Fruit fly (Drosophila melanogaster): ENCODE results near the gene CG15601.
A peak's percentile ranks its signal among the peaks of the same experiment; 100 is the strongest.

The CG15601 gene

dm6 chrX:15703720-15704206, 6.7 kb upstream of the CG15601 start, which contains the start of the genes Pis and Hap40 (continued):
- TF ChIP-seq usp (GFP tag; optimal IDR thresholded peaks at IDR 0.05) = no peak
- no peak for TF ChIP-seq eyg (GFP tag; optimal IDR thresholded peaks at IDR 0.05)
- no peak for TF ChIP-seq sqz (GFP tag; optimal IDR thresholded peaks at IDR 0.05)
- peak; percentile 80 for TF ChIP-seq CG17829 (tag; optimal IDR thresholded peaks at IDR 0.05)
- TF ChIP-seq kay (GFP tag; optimal IDR thresholded peaks at IDR 0.05) = peak; percentile 16
- peak; percentile 73 for TF ChIP-seq fd3F (GFP tag; optimal IDR thresholded peaks at IDR 0.05)
- no peak for TF ChIP-seq aop (GFP tag; IDR thresholded peaks at IDR 0.05)
- TF ChIP-seq CG12104 (GFP tag; optimal IDR thresholded peaks at IDR 0.05) = peak; percentile 60
- TF ChIP-seq h (optimal IDR thresholded peaks at IDR 0.05) = no peak
- TF ChIP-seq sob (GFP tag; IDR thresholded peaks at IDR 0.05) = peak; percentile 68; the same call in 1 of the 2 replicates
- TF ChIP-seq CG5180 (GFP tag; optimal IDR thresholded peaks at IDR 0.05) = no peak
- TF ChIP-seq shn (GFP tag; optimal IDR thresholded peaks at IDR 0.05) = peak; percentile 41
- TF ChIP-seq CG1529 (GFP tag; optimal IDR thresholded peaks at IDR 0.05) = peak; percentile 35
- peak; percentile 53 for TF ChIP-seq B-H2 (GFP tag; optimal IDR thresholded peaks at IDR 0.05)
- peak; percentile 78 for TF ChIP-seq Lhr (GFP tag; optimal IDR thresholded peaks at IDR 0.05)
- TF ChIP-seq Hand (GFP tag; optimal IDR thresholded peaks at IDR 0.05) = no peak
- TF ChIP-seq CG31365 (tag; optimal IDR thresholded peaks at IDR 0.05) = no peak
- TF ChIP-seq CG11093 (GFP tag; IDR thresholded peaks at IDR 0.05) = peak; percentile 76; the same call in 2 of the 3 replicates
- TF ChIP-seq CG10431 (GFP tag; optimal IDR thresholded peaks at IDR 0.05) = peak; percentile 23
- peak; percentile 58 for TF ChIP-seq al (GFP tag; IDR thresholded peaks at IDR 0.05)
- TF ChIP-seq Neu2 (GFP tag; optimal IDR thresholded peaks at IDR 0.05; ENCODE audit: borderline replicate concordance) = no peak
- TF ChIP-seq crol (GFP tag; IDR thresholded peaks at IDR 0.05) = no peak
- TF ChIP-seq so (GFP tag; IDR thresholded peaks at IDR 0.05) = 0 out of 3 replicates have a peak, but pooled peaks have one; percentile 33
- peak; percentile 25 for TF ChIP-seq psq (GFP tag; optimal IDR thresholded peaks at IDR 0.05)
- 0 out of 2 replicates have a peak, but pooled peaks have one; percentile 15 for TF ChIP-seq Dref (GFP tag; IDR thresholded peaks at IDR 0.05)
- no peak for TF ChIP-seq CG10565 (GFP tag; optimal IDR thresholded peaks at IDR 0.05)
- TF ChIP-seq CG12391 (tag; optimal IDR thresholded peaks at IDR 0.05) = peak; percentile 81
- no peak for TF ChIP-seq Hr39 (optimal IDR thresholded peaks at IDR 0.05)
- no peak for TF ChIP-seq CG13287 (GFP tag; IDR thresholded peaks at IDR 0.05; ENCODE audit: partially characterized antibody)
- peak; percentile 50 for TF ChIP-seq Camta (GFP tag; optimal IDR thresholded peaks at IDR 0.05)
- TF ChIP-seq mirr (GFP tag; optimal IDR thresholded peaks at IDR 0.05) = no peak
- no peak for TF ChIP-seq crc (GFP tag; optimal IDR thresholded peaks at IDR 0.05)
- TF ChIP-seq repo (GFP tag; optimal IDR thresholded peaks at IDR 0.05) = no peak
- no peak for TF ChIP-seq amos (GFP tag; IDR thresholded peaks at IDR 0.05; ENCODE audit: partially characterized antibody)
- TF ChIP-seq PHDP (tag; optimal IDR thresholded peaks at IDR 0.05) = peak; percentile 66
- TF ChIP-seq CG12744 (GFP tag; optimal IDR thresholded peaks at IDR 0.05) = peak; percentile 6
- TF ChIP-seq ro (GFP tag; IDR thresholded peaks at IDR 0.05) = no peak
- no peak for TF ChIP-seq CG2202 (tag; optimal IDR thresholded peaks at IDR 0.05)
- no peak for TF ChIP-seq inv (GFP tag; IDR thresholded peaks at IDR 0.05; ENCODE audit: partially characterized antibody)
- no peak for TF ChIP-seq z (GFP tag; IDR thresholded peaks at IDR 0.05)
- no peak for TF ChIP-seq rib (GFP tag; IDR thresholded peaks at IDR 0.05)
- TF ChIP-seq peb (GFP tag; IDR thresholded peaks at IDR 0.05) = peak; percentile 16; the same call in 1 of the 2 replicates
- TF ChIP-seq BEAF-32 (GFP tag; optimal IDR thresholded peaks at IDR 0.05) = peak; percentile 56
- TF ChIP-seq CG9817 (tag; optimal IDR thresholded peaks at IDR 0.05) = peak; percentile 88
- TF ChIP-seq CG12769 (tag; optimal IDR thresholded peaks at IDR 0.05) = peak; percentile 61
- TF ChIP-seq CG6175 (GFP tag; IDR thresholded peaks at IDR 0.05) = no peak
- peak; percentile 45 for TF ChIP-seq Dip3 (GFP tag; optimal IDR thresholded peaks at IDR 0.05)
- peak; percentile 20 for TF ChIP-seq CG9609 (GFP tag; optimal IDR thresholded peaks at IDR 0.05)
- peak; percentile 4 for TF ChIP-seq ATbp (GFP tag; optimal IDR thresholded peaks at IDR 0.05)
- no peak for TF ChIP-seq CG42726 (GFP tag; IDR thresholded peaks at IDR 0.05; ENCODE audit: partially characterized antibody)
- TF ChIP-seq CG3995 (GFP tag; optimal IDR thresholded peaks at IDR 0.05) = peak; percentile 69
- TF ChIP-seq gsb (GFP tag; IDR thresholded peaks at IDR 0.05) = no peak

Measured in whole organism, embryonic.